Fruit fly (Drosophila melanogaster) whole organism: Measurements from ENCODE around the gene CG31808.

ENCODE experiments used
- CG8478 ChIP-seq: fragments of >200 bp; optimal IDR thresholded peaks from 2 replicates; lab custom pipeline; 2018; ENCODE audit warnings: inconsistent platforms
- Dll ChIP-seq: fragments of >200 bp; optimal IDR thresholded peaks from 2 replicates; lab custom pipeline; 2017
- EcR ChIP-seq, 2 experiments: fragments of >200 bp; optimal IDR thresholded peaks; 2 replicates each; lab custom pipeline; 2017; ENCODE audit warnings: missing biosample characterization in 2 of 2, missing genetic modification characterization in 2 of 2, missing genetic modification reagents in 2 of 2
- pan ChIP-seq: fragments of >200 bp; optimal IDR thresholded peaks from 2 replicates; lab custom pipeline; 2017
- psq ChIP-seq: fragments of >200 bp; optimal IDR thresholded peaks from 2 replicates; lab custom pipeline; 2017
- usp ChIP-seq: fragments of >200 bp; optimal IDR thresholded peaks from 2 replicates; lab custom pipeline; 2017; ENCODE audit warnings: missing biosample characterization, missing genetic modification characterization, mixed read lengths

- TF ChIP-seq CG8478 (lab: Kevin White, UChicago) (no peak), EcR (GFP tag; optimal IDR thresholded peaks at IDR 0.05; lab: Kevin White, UChicago) (no peak), psq (lab: Kevin White, UChicago) (no peak), pan (lab: Kevin White, UChicago) (no peak), usp (no peak), Dll (no peak)
Observed at dm6 chr2L:16710677-16711076, 5.3 kb downstream of the CG31808 start.
